Fruit fly (Drosophila melanogaster) whole organism, embryonic: ENCODE measurements around the gene Syx8.

Experiments used
- CG10147 ChIP-seq: fragments of 200-800 bp; sonication (Bioruptor generic); optimal IDR thresholded peaks from 2 replicates; lab custom pipeline; 2019; ENCODE audit warnings: missing biosample characterization, mild to moderate bottlenecking, missing genetic modification characterization, moderate library complexity
- CG11093 ChIP-seq: fragments of 200-800 bp; sonication (Bioruptor generic); IDR thresholded peaks from 3 replicates; pipeline ENCODE4 v1.3.6; 2022; ENCODE audit warnings: missing biosample characterization, missing genetic modification characterization
- CG11247 ChIP-seq: fragments of 200-800 bp; sonication (Bioruptor generic); IDR thresholded peaks from 2 replicates; pipeline ENCODE4 v1.3.6; 2022; ENCODE audit warnings: missing biosample characterization, missing genetic modification characterization
- CG1233 ChIP-seq: fragments of 200-800 bp; sonication (Bioruptor generic); optimal IDR thresholded peaks from 4 replicates; lab custom pipeline; 2018; ENCODE audit warnings: missing biosample characterization, mild to moderate bottlenecking, missing genetic modification characterization
- CG13287 ChIP-seq: fragments of 200-800 bp; sonication (Bioruptor generic); IDR thresholded peaks from 2 replicates; pipeline ENCODE4 v1.3.6; 2022; ENCODE audit warnings: missing biosample characterization, missing genetic modification characterization; ENCODE audit not compliant: partially characterized antibody
- CG13624 ChIP-seq: fragments of 200-800 bp; sonication (Bioruptor generic); optimal IDR thresholded peaks from 2 replicates; lab custom pipeline; 2016; ENCODE audit warnings: missing biosample characterization, missing genetic modification characterization
- CG16863 ChIP-seq: fragments of 200-800 bp; sonication (Bioruptor generic); optimal IDR thresholded peaks from 3 replicates; lab custom pipeline; 2016; ENCODE audit warnings: missing biosample characterization, missing genetic modification characterization
- CG1792 ChIP-seq: fragments of 200-800 bp; sonication (Bioruptor generic); optimal IDR thresholded peaks from 2 replicates; lab custom pipeline; 2016; ENCODE audit warnings: missing biosample characterization, missing genetic modification characterization
- CG18619 ChIP-seq: fragments of 200-800 bp; sonication (Bioruptor generic); optimal IDR thresholded peaks from 3 replicates; lab custom pipeline; 2017; ENCODE audit warnings: missing biosample characterization, mild to moderate bottlenecking, missing genetic modification characterization
- CG2678 ChIP-seq: fragments of 200-800 bp; sonication (Bioruptor generic); optimal IDR thresholded peaks from 3 replicates; lab custom pipeline; 2019; ENCODE audit warnings: missing biosample characterization, mild to moderate bottlenecking, missing genetic modification characterization, moderate library complexity
- CG30020 ChIP-seq: fragments of 200-800 bp; optimal IDR thresholded peaks from 2 replicates; lab custom pipeline; 2019; ENCODE audit warnings: missing biosample characterization, mild to moderate bottlenecking, missing genetic modification characterization, moderate library complexity
- CG30403 ChIP-seq: fragments of 200-800 bp; sonication (Bioruptor generic); optimal IDR thresholded peaks from 3 replicates; lab custom pipeline; 2016; ENCODE audit warnings: missing biosample characterization, missing genetic modification characterization
- CG31224 ChIP-seq: fragments of 200-800 bp; sonication (Bioruptor generic); IDR thresholded peaks from 2 replicates; pipeline ENCODE4 v1.3.6; 2022; ENCODE audit warnings: missing biosample characterization, missing genetic modification characterization
- CG32772 ChIP-seq: fragments of 200-800 bp; sonication (Bioruptor generic); IDR thresholded peaks from 2 replicates; pipeline ENCODE4 v1.3.6; 2022; ENCODE audit warnings: missing biosample characterization, missing genetic modification characterization
- CG3726 ChIP-seq: fragments of 200-800 bp; sonication (Bioruptor generic); IDR thresholded peaks from 3 replicates; pipeline ENCODE4, ENCODE4 v1.3.6; 2022; ENCODE audit warnings: missing biosample characterization, missing genetic modification characterization
- CG3838 ChIP-seq: fragments of 200-800 bp; sonication (Bioruptor generic); optimal IDR thresholded peaks from 3 replicates; lab custom pipeline; 2016; ENCODE audit warnings: missing biosample characterization, missing genetic modification characterization
- CG42726 ChIP-seq: fragments of 200-800 bp; sonication (Bioruptor generic); IDR thresholded peaks from 2 replicates; pipeline ENCODE4 v1.3.6; 2022; ENCODE audit warnings: missing biosample characterization, missing genetic modification characterization; ENCODE audit not compliant: partially characterized antibody
- CG7357 ChIP-seq: fragments of 200-800 bp; sonication (Bioruptor generic); IDR thresholded peaks from 3 replicates; pipeline ENCODE4 v1.3.6; 2022; ENCODE audit warnings: missing biosample characterization, missing genetic modification characterization
- CG8478 ChIP-seq: fragments of >200 bp; optimal IDR thresholded peaks from 2 replicates; lab custom pipeline; 2018
- CHES-1-like ChIP-seq: fragments of 200-800 bp; sonication (Bioruptor generic); optimal IDR thresholded peaks from 2 replicates; lab custom pipeline; 2016; ENCODE audit warnings: missing biosample characterization, missing genetic modification characterization
- CoRest ChIP-seq: fragments of 200-800 bp; sonication (Bioruptor generic); optimal IDR thresholded peaks from 3 replicates; lab custom pipeline; 2018; ENCODE audit warnings: missing biosample characterization, mild to moderate bottlenecking, missing genetic modification characterization, moderate library complexity
- Dip3 ChIP-seq: fragments of 200-800 bp; sonication (Bioruptor generic); optimal IDR thresholded peaks from 3 replicates; lab custom pipeline; 2016; ENCODE audit warnings: missing biosample characterization, missing genetic modification characterization
- HLH3B ChIP-seq: fragments of 200-800 bp; sonication (Bioruptor generic); IDR thresholded peaks from 2 replicates; pipeline ENCODE4 v1.3.6; 2022; ENCODE audit warnings: missing biosample characterization, missing genetic modification characterization
- Med ChIP-seq: fragments of 200-800 bp; sonication (Bioruptor generic); peaks from one replicate; lab custom pipeline; 2016; ENCODE audit warnings: missing biosample characterization, missing genetic modification characterization, mild to moderate bottlenecking, inconsistent platforms, moderate library complexity
- NC2β ChIP-seq: fragments of 200-800 bp; sonication (Bioruptor generic); optimal IDR thresholded peaks from 2 replicates; lab custom pipeline; 2016; ENCODE audit warnings: missing biosample characterization, missing genetic modification characterization
- NK7.1 ChIP-seq: fragments of 200-800 bp; sonication (Bioruptor generic); optimal IDR thresholded peaks from 3 replicates; lab custom pipeline; 2016; ENCODE audit warnings: missing biosample characterization, missing genetic modification characterization
- Rfx ChIP-seq: fragments of 200-800 bp; sonication (Bioruptor generic); IDR thresholded peaks from 2 replicates; pipeline ENCODE4 v1.3.6; 2022; ENCODE audit warnings: missing biosample characterization, missing genetic modification characterization
- Usf ChIP-seq: fragments of 200-800 bp; sonication (Bioruptor generic); optimal IDR thresholded peaks from 2 replicates; lab custom pipeline; 2017; ENCODE audit warnings: missing genotype, missing biosample characterization, missing genetic modification characterization
- ab ChIP-seq: fragments of 200-800 bp; sonication (Bioruptor generic); optimal IDR thresholded peaks from 2 replicates; lab custom pipeline; 2016; ENCODE audit warnings: missing biosample characterization, missing genetic modification characterization
- abd-A ChIP-seq: fragments of 200-800 bp; sonication (Bioruptor generic); optimal IDR thresholded peaks from 3 replicates; lab custom pipeline; 2019; ENCODE audit warnings: missing biosample characterization, mild to moderate bottlenecking, missing genetic modification characterization, moderate library complexity
- ac ChIP-seq: fragments of 200-800 bp; sonication (Bioruptor generic); optimal IDR thresholded peaks from 3 replicates; lab custom pipeline; 2017; ENCODE audit warnings: missing biosample characterization, mild to moderate bottlenecking, missing genetic modification characterization
- amos ChIP-seq: fragments of 200-800 bp; sonication (Bioruptor generic); IDR thresholded peaks from 2 replicates; pipeline ENCODE4 v1.3.6; 2022; ENCODE audit warnings: missing biosample characterization, missing genetic modification characterization; ENCODE audit not compliant: partially characterized antibody
- ase ChIP-seq: fragments of 200-800 bp; sonication (Bioruptor generic); IDR thresholded peaks from 3 replicates; pipeline ENCODE4 v1.3.6; 2022; ENCODE audit warnings: missing biosample characterization, missing genetic modification characterization
- bowl ChIP-seq: fragments of 200-800 bp; sonication (Bioruptor generic); IDR thresholded peaks from 2 replicates; pipeline ENCODE4 v1.3.6; 2022; ENCODE audit warnings: missing biosample characterization, missing genetic modification characterization
- chif ChIP-seq, 2 experiments: fragments of 200-800 bp; sonication (Bioruptor generic); optimal IDR thresholded peaks; 3 replicates each; lab custom pipeline; 2016; ENCODE audit warnings: missing biosample characterization in 2 of 2, missing genetic modification characterization in 2 of 2
- dm ChIP-seq: fragments of 200-800 bp; sonication (Bioruptor generic); optimal IDR thresholded peaks from 3 replicates; lab custom pipeline; 2016; ENCODE audit warnings: missing biosample characterization, missing genetic modification characterization
- fu2 ChIP-seq: fragments of 200-800 bp; sonication (Bioruptor generic); optimal IDR thresholded peaks from 2 replicates; lab custom pipeline; 2016; ENCODE audit warnings: missing biosample characterization, missing genetic modification characterization
- gcm2 ChIP-seq: fragments of 200-800 bp; sonication (Bioruptor generic); optimal IDR thresholded peaks from 2 replicates; lab custom pipeline; 2016; ENCODE audit warnings: missing biosample characterization, missing genetic modification characterization
- gro ChIP-seq: fragments of 200-800 bp; sonication (Bioruptor generic); optimal IDR thresholded peaks from 2 replicates; lab custom pipeline; 2016; ENCODE audit warnings: missing biosample characterization, missing genetic modification characterization
- gsb ChIP-seq: fragments of 200-800 bp; sonication (Bioruptor generic); IDR thresholded peaks from 2 replicates; pipeline ENCODE4 v1.3.6; 2022; ENCODE audit warnings: missing biosample characterization, missing genetic modification characterization
- ken ChIP-seq: fragments of 200-800 bp; sonication (Bioruptor generic); IDR thresholded peaks from 3 replicates; pipeline ENCODE4 v1.3.6; 2022; ENCODE audit warnings: missing biosample characterization, missing genetic modification characterization
- klu ChIP-seq: fragments of 200-800 bp; sonication (Bioruptor generic); IDR thresholded peaks from 2 replicates; pipeline ENCODE4 v1.3.6; 2022; ENCODE audit warnings: missing biosample characterization, missing genetic modification characterization
- lmd ChIP-seq: fragments of 200-800 bp; sonication (Bioruptor generic); IDR thresholded peaks from 2 replicates; pipeline ENCODE4 v1.3.6; 2022; ENCODE audit warnings: missing biosample characterization, missing genetic modification characterization
- nerfin-1 ChIP-seq: fragments of 200-800 bp; sonication (Bioruptor generic); optimal IDR thresholded peaks from 3 replicates; lab custom pipeline; 2019; ENCODE audit warnings: missing biosample characterization, mild to moderate bottlenecking, missing genetic modification characterization, moderate library complexity
- ranshi ChIP-seq: fragments of 200-800 bp; sonication (Bioruptor generic); IDR thresholded peaks from 2 replicates; pipeline ENCODE4 v1.3.6; 2022; ENCODE audit warnings: missing biosample characterization, missing genetic modification characterization
- row ChIP-seq: fragments of 200-800 bp; sonication (Bioruptor generic); IDR thresholded peaks from 3 replicates; pipeline ENCODE4 v1.3.6; 2022; ENCODE audit warnings: missing biosample characterization, missing genetic modification characterization
- schlank ChIP-seq: fragments of 200-800 bp; sonication (Bioruptor generic); optimal IDR thresholded peaks from 2 replicates; lab custom pipeline; 2018; ENCODE audit warnings: missing biosample characterization, mild to moderate bottlenecking, missing genetic modification characterization
- sens ChIP-seq: fragments of 200-800 bp; sonication (Bioruptor generic); peaks from one replicate; lab custom pipeline; 2016; ENCODE audit warnings: missing biosample characterization, missing genetic modification characterization
- slbo ChIP-seq: fragments of 200-800 bp; sonication (Bioruptor generic); IDR thresholded peaks from 2 replicates; pipeline ENCODE4 v1.3.6; 2022; ENCODE audit warnings: missing biosample characterization, missing genetic modification characterization
- stwl ChIP-seq: fragments of 200-800 bp; sonication (Bioruptor generic); optimal IDR thresholded peaks from 3 replicates; lab custom pipeline; 2018; ENCODE audit warnings: missing biosample characterization, mild to moderate bottlenecking, missing genetic modification characterization, moderate library complexity
- tap ChIP-seq: fragments of 200-800 bp; optimal IDR thresholded peaks from 3 replicates; lab custom pipeline; 2019; ENCODE audit warnings: missing biosample characterization, mild to moderate bottlenecking, missing genetic modification characterization, moderate library complexity
- tll ChIP-seq, 2 experiments: fragments of 200-800 bp in 1 of 2; fragments of >200 bp in 1 of 2; sonication (Bioruptor generic) in 1 of 2; optimal IDR thresholded peaks; 2 replicates each; lab custom pipeline; 2017 to 2019; ENCODE audit warnings: missing biosample characterization in 2 of 2, missing genetic modification characterization in 2 of 2, mild to moderate bottlenecking in 1 of 2, moderate library complexity in 1 of 2
- toy ChIP-seq: fragments of 200-800 bp; sonication (Bioruptor generic); IDR thresholded peaks from 2 replicates; pipeline ENCODE4 v1.3.6; 2022; ENCODE audit warnings: missing biosample characterization, missing genetic modification characterization

Gene Syx8

DNA sequence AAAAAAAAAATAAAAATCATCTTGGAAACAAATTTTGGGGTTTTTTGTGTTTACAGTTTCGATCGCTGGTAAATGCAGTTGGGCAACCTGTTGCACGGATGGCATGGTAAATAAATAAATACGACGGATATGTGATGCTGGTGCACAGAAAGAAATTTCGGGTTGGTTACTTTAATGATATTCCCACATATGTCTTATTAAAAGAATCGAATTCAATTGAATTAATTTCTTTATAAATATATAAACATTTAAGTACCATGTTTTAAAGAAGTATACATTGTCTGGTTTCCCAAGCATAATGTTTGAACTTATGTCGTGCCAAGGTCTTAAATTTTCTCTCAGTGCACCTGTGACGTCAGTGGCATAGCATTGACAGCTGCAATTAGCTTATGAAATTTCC lies 19.4 kb downstream of the Syx8 start (continued):
- TF ChIP-seq lmd (GFP tag; lab: Robert Waterston, UW) (peak; percentile 48; the same call in 1 of the 2 replicates), CG3726 (GFP tag; lab: Robert Waterston, UW) (no peak), nerfin-1 (tag; lab: Kevin White, UChicago) (peak; percentile 71), dm (GFP tag; lab: Kevin White, UChicago) (no peak), CG2678 (peak; percentile 77), CG3838 (GFP tag; lab: Kevin White, UChicago) (no peak), CG13287 (no peak), tll (GFP tag; optimal IDR thresholded peaks at IDR 0.05; lab: Kevin White, UChicago) (no peak), CG13624 (GFP tag; lab: Kevin White, UChicago) (no peak), CG8478 (lab: Kevin White, UChicago) (no peak), klu (GFP tag; lab: Robert Waterston, UW) (no peak), toy (GFP tag; lab: Robert Waterston, UW) (no peak), fu2 (GFP tag; lab: Kevin White, UChicago) (no peak), schlank (tag; lab: Kevin White, UChicago) (no peak), slbo (GFP tag; lab: Robert Waterston, UW) (peak; percentile 35), amos (no peak), CG18619 (peak; percentile 47), CG16863 (GFP tag; lab: Kevin White, UChicago) (no peak), gsb (GFP tag; lab: Robert Waterston, UW) (no peak), CHES-1-like (no peak), tap (tag; lab: Kevin White, UChicago) (peak; percentile 80), CG31224 (GFP tag; lab: Robert Waterston, UW) (no peak), CG7357 (GFP tag; lab: Robert Waterston, UW) (no peak), NC2β (GFP tag; lab: Kevin White, UChicago) (no peak), gro (GFP tag; lab: Kevin White, UChicago) (no peak), ab (no peak), Rfx (peak; percentile 19; the same call in 1 of the 2 replicates), CG11093 (no peak), CG30403 (peak; percentile 43), NK7.1 (GFP tag; lab: Kevin White, UChicago) (no peak), CG30020 (tag; lab: Kevin White, UChicago) (peak; percentile 32), CG32772 (no peak), chif (GFP tag; optimal IDR thresholded peaks at IDR 0.05; lab: Kevin White, UChicago) (peak in 1 of 2 experiments; percentile 18), CG1233 (peak; percentile 20)

DNA sequence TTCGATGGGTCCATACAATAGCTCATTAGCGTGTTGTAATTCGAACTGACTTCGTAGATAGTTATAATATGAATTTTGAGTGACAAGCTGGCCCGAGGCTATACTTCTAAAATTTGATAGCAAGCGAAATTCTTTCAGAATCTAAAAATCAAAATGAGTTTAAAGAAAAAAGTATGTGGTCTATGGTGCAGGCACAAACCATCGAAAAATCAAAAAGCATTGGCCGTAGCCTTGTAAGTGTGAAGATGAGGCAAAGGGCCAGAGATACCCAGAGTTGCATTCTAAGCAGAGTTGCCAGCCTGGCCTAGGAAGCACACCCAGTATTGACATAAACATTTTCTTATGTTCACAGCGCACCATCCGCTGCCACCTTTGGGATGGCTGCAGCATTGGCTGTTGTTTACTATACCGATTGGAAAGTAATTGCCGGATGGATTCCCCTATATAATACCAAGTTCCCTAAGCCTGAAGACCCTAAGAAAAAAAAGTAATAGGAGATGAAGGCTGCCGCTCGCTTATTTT lies 20.1 kb downstream of the Syx8 start, which contains the start of gene UQCR-6.4L:
Gene UQCR-6.4L, plus strand, starts transcription at position 51 of the 522 bp plus-strand sequence.
- TF ChIP-seq CoRest (tag; lab: Kevin White, UChicago) (no peak), sens (GFP tag; lab: Kevin White, UChicago) (peak; percentile 65), HLH3B (no peak), abd-A (tag; lab: Kevin White, UChicago) (no peak), stwl (tag; lab: Kevin White, UChicago) (peak; percentile 97), CG1792 (GFP tag; lab: Kevin White, UChicago) (no peak), ranshi (GFP tag; lab: Robert Waterston, UW) (no peak), ase (no peak), ac (no peak), CG10147 (no peak), CG42726 (GFP tag; lab: Robert Waterston, UW) (no peak), CG11247 (GFP tag; lab: Robert Waterston, UW) (no peak), ken (GFP tag; lab: Robert Waterston, UW) (0 out of 3 replicates have a peak, but pooled peaks have one; percentile 10), Dip3 (GFP tag; lab: Kevin White, UChicago) (no peak), amos (peak; percentile 8; the same call in 1 of the 2 replicates), Usf (no peak), row (0 out of 3 replicates have a peak, but pooled peaks have one; percentile 7), Med (GFP tag; lab: Kevin White, UChicago) (peak; percentile 34), CG30020 (tag; lab: Kevin White, UChicago) (no peak), bowl (GFP tag; lab: Robert Waterston, UW) (no peak), gcm2 (GFP tag; lab: Kevin White, UChicago) (no peak)
